Worm (Caenorhabditis elegans): Measurements from ENCODE around the gene C51E3.9.

ce11 chrV:10111129-10111528, 34.6 kb upstream of the C51E3.9 start:
- TF ChIP-seq aly-1 (tag; optimal IDR thresholded peaks at IDR 0.05): no peak
- no peak for TF ChIP-seq ama-1 (optimal IDR thresholded peaks at IDR 0.05)
- TF ChIP-seq pes-1 (GFP tag; IDR thresholded peaks at IDR 0.05): no peak
- TF ChIP-seq B0310.2 (tag; optimal IDR thresholded peaks at IDR 0.05): no peak
- TF ChIP-seq sea-1 (GFP tag; conservative IDR thresholded peaks at IDR 0.05): no peak
- TF ChIP-seq tbx-37 (GFP tag; conservative IDR thresholded peaks at IDR 0.05): no peak
- no peak for TF ChIP-seq ets-7 (tag; optimal IDR thresholded peaks at IDR 0.05)
- TF ChIP-seq hmbx-1 (tag; optimal IDR thresholded peaks at IDR 0.05): no peak
- no peak for TF ChIP-seq tbx-11 (GFP tag; IDR thresholded peaks at IDR 0.05)
- no peak for TF ChIP-seq scrt-1 (GFP tag; IDR thresholded peaks at IDR 0.05)
- TF ChIP-seq F13C5.2 (tag; optimal IDR thresholded peaks at IDR 0.05): no peak
